Fruit fly (Drosophila melanogaster): ENCODE measurements around the gene CG3397.

CG3397 gene

dm6 chr3R:11941116-11941515, 43.2 kb downstream of the CG3397 start:
- TF ChIP-seq Vsx2 (GFP tag; optimal IDR thresholded peaks at IDR 0.05; ENCODE audit: partially characterized antibody) (peak; percentile 62), pan (optimal IDR thresholded peaks at IDR 0.05) (no peak)

dm6 chr3R:11937427-11938114, 46.8 kb downstream of the CG3397 start:
- peak; percentile 44 for TF ChIP-seq ey (GFP tag; optimal IDR thresholded peaks at IDR 0.05)
- no peak for TF ChIP-seq dmrt93B (GFP tag; optimal IDR thresholded peaks at IDR 0.05)
- TF ChIP-seq fru (GFP tag; optimal IDR thresholded peaks at IDR 0.05) = peak; percentile 52
- TF ChIP-seq Jra (GFP tag; optimal IDR thresholded peaks at IDR 0.05) = peak; percentile 9
- TF ChIP-seq sage (GFP tag; optimal IDR thresholded peaks at IDR 0.05) = peak; percentile 32
- TF ChIP-seq Rel (GFP tag; optimal IDR thresholded peaks at IDR 0.05) = peak; percentile 8
- no peak for TF ChIP-seq Rel (tag; optimal IDR thresholded peaks at IDR 0.05)
- TF ChIP-seq psq (GFP tag; optimal IDR thresholded peaks at IDR 0.05) = peak; percentile 51
- no peak for TF ChIP-seq HLH106 (tag; optimal IDR thresholded peaks at IDR 0.05)
- peak; percentile 48 for TF ChIP-seq Dif (GFP tag; optimal IDR thresholded peaks at IDR 0.05; ENCODE audit: partially characterized antibody)
- TF ChIP-seq Hr83 (GFP tag; optimal IDR thresholded peaks at IDR 0.05; ENCODE audit: poor library complexity, severe bottlenecking) = peak; percentile 26
- peak; percentile 2 to 26 for TF ChIP-seq dl (GFP tag; optimal IDR thresholded peaks at IDR 0.05; ENCODE audit: insufficient read depth in 1 of 2, partially characterized antibody in 2 of 2)
- TF ChIP-seq foxo (GFP tag; optimal IDR thresholded peaks at IDR 0.05) = peak in 1 of 2 experiments; percentile 55
- no peak for TF ChIP-seq pan (optimal IDR thresholded peaks at IDR 0.05)
- no peak for TF ChIP-seq dsf (GFP tag; optimal IDR thresholded peaks at IDR 0.05; ENCODE audit: borderline replicate concordance)
- TF ChIP-seq Vsx2 (GFP tag; optimal IDR thresholded peaks at IDR 0.05; ENCODE audit: partially characterized antibody) = peak; percentile 30
- no peak for TF ChIP-seq sv (GFP tag; optimal IDR thresholded peaks at IDR 0.05)
- peak; percentile 56 for TF ChIP-seq woc (GFP tag; optimal IDR thresholded peaks at IDR 0.05)
- peak; percentile 21 for TF ChIP-seq rgr (GFP tag; optimal IDR thresholded peaks at IDR 0.05)
- peak; percentile 43 for TF ChIP-seq h (GFP tag; optimal IDR thresholded peaks at IDR 0.05)
- no peak for TF ChIP-seq tai (GFP tag; optimal IDR thresholded peaks at IDR 0.05)
- TF ChIP-seq br (GFP tag; optimal IDR thresholded peaks at IDR 0.05) = peak; percentile 20
- TF ChIP-seq CrebA (GFP tag; optimal IDR thresholded peaks at IDR 0.05; ENCODE audit: borderline replicate concordance) = peak; percentile 67
- peak; percentile 31 for TF ChIP-seq OdsH (GFP tag; optimal IDR thresholded peaks at IDR 0.05)

- TF ChIP-seq Myc (optimal IDR thresholded peaks at IDR 0.05) = no peak
- TF ChIP-seq Sp1 (GFP tag; optimal IDR thresholded peaks at IDR 0.05) = no peak
- no peak for TF ChIP-seq CG9705 (GFP tag; optimal IDR thresholded peaks at IDR 0.05)
- TF ChIP-seq psq (GFP tag; optimal IDR thresholded peaks at IDR 0.05) = no peak
- no peak for TF ChIP-seq lola (GFP tag; optimal IDR thresholded peaks at IDR 0.05)
- TF ChIP-seq jim (GFP tag; optimal IDR thresholded peaks at IDR 0.05) = no peak
- TF ChIP-seq Dif (GFP tag; optimal IDR thresholded peaks at IDR 0.05; ENCODE audit: partially characterized antibody) = no peak
- TF ChIP-seq Hr78 (GFP tag; optimal IDR thresholded peaks at IDR 0.05) = no peak
- TF ChIP-seq CG32264 (GFP tag; optimal IDR thresholded peaks at IDR 0.05) = no peak
- TF ChIP-seq CrebA (GFP tag; optimal IDR thresholded peaks at IDR 0.05; ENCODE audit: borderline replicate concordance) = no peak
- no peak for TF ChIP-seq h (GFP tag; optimal IDR thresholded peaks at IDR 0.05)
- no peak for TF ChIP-seq woc (GFP tag; optimal IDR thresholded peaks at IDR 0.05)
- no peak for TF ChIP-seq Mio (GFP tag; optimal IDR thresholded peaks at IDR 0.05)
- no peak for TF ChIP-seq tai (GFP tag; optimal IDR thresholded peaks at IDR 0.05)
- no peak for TF ChIP-seq pan (optimal IDR thresholded peaks at IDR 0.05)
- no peak for TF ChIP-seq Jra (GFP tag; optimal IDR thresholded peaks at IDR 0.05)
Measured at dm6 chr3R:11933903-11934302, 50.4 kb downstream of the CG3397 start.

All from whole organism, wandering third instar larva.